Worm (Caenorhabditis elegans): ENCODE results near the gene F15H10.9.

The F15H10.9 gene

DNA sequence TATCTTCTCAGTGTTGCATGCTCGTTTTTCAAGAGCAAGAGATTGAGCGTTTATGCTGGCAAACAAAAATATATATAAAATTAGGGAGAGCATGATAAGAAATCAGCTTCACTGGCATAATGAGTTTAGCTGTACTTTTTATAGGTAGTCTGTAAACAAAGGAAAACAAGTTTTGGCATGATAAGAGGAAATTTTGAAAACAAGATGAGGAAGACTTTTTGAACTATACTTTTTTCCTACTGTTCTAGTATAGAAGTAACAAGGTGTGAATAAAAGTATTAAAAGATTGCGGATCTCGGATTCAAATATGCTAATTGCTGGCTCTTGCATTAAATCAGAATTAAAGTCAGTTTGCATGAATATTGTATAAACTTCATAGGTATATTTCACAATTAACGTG is 4.5 kb upstream of the F15H10.9 start, which contains the start of gene F15H10.5:
Gene F15H10.5 (minus strand): TSS at position 101 of the 400 bp plus-strand sequence.
- no peak for TF ChIP-seq unc-62 (GFP tag; optimal IDR thresholded peaks at IDR 0.05)
- TF ChIP-seq ztf-11 (tag; optimal IDR thresholded peaks at IDR 0.05) = no peak
- no peak for TF ChIP-seq lin-13 (GFP tag; optimal IDR thresholded peaks at IDR 0.05)
- no peak for TF ChIP-seq C34F6.9 (tag; optimal IDR thresholded peaks at IDR 0.05)
- no peak for TF ChIP-seq gmeb-1 (tag; optimal IDR thresholded peaks at IDR 0.05)
- no peak for TF ChIP-seq skn-1 (tag; optimal IDR thresholded peaks at IDR 0.05)
- no peak for TF ChIP-seq snpc-4 (tag; optimal IDR thresholded peaks at IDR 0.05)
- no peak for TF ChIP-seq ceh-16 (tag; optimal IDR thresholded peaks at IDR 0.05)
- no peak for TF ChIP-seq unc-39 (tag; optimal IDR thresholded peaks at IDR 0.05)
- TF ChIP-seq crh-2 (tag; optimal IDR thresholded peaks at IDR 0.05) = no peak
- TF ChIP-seq peb-1 (tag; optimal IDR thresholded peaks at IDR 0.05) = no peak
- TF ChIP-seq sma-3 (GFP tag; optimal IDR thresholded peaks at IDR 0.05) = no peak
- no peak for TF ChIP-seq sma-9 (GFP tag; optimal IDR thresholded peaks at IDR 0.05)
- no peak for TF ChIP-seq sma-9 (tag; optimal IDR thresholded peaks at IDR 0.05)

ce11 chrV:10416925-10417324 is 2.4 kb upstream of the F15H10.9 start, which contains the start of gene F15H10.10:
Gene F15H10.10 (minus strand): TSS chrV:10417025.
- TF ChIP-seq snpc-4 (tag; optimal IDR thresholded peaks at IDR 0.05) = no peak
- TF ChIP-seq dmd-4 (tag; optimal IDR thresholded peaks at IDR 0.05) = no peak
- TF ChIP-seq unc-55 (GFP tag; optimal IDR thresholded peaks at IDR 0.05) = no peak
- no peak for TF ChIP-seq alr-1 (tag; optimal IDR thresholded peaks at IDR 0.05)
- no peak for TF ChIP-seq gmeb-1 (tag; optimal IDR thresholded peaks at IDR 0.05)
- no peak for TF ChIP-seq ama-1 (optimal IDR thresholded peaks at IDR 0.05)
- TF ChIP-seq nhr-23 (tag; optimal IDR thresholded peaks at IDR 0.05) = no peak
- no peak for TF ChIP-seq elt-3 (tag; optimal IDR thresholded peaks at IDR 0.05)
- TF ChIP-seq mab-5 (tag; optimal IDR thresholded peaks at IDR 0.05) = no peak
- TF ChIP-seq lsy-2 (tag; optimal IDR thresholded peaks at IDR 0.05) = no peak
- no peak for TF ChIP-seq nhr-12 (tag; optimal IDR thresholded peaks at IDR 0.05)
- no peak for TF ChIP-seq nhr-21 (tag; optimal IDR thresholded peaks at IDR 0.05)
- no peak for TF ChIP-seq egl-27 (tag; optimal IDR thresholded peaks at IDR 0.05)
- no peak for TF ChIP-seq ceh-16 (tag; optimal IDR thresholded peaks at IDR 0.05)
- TF ChIP-seq lin-39 (tag; optimal IDR thresholded peaks at IDR 0.05) = no peak
- no peak for TF ChIP-seq F13H6.1 (tag; optimal IDR thresholded peaks at IDR 0.05)

DNA sequence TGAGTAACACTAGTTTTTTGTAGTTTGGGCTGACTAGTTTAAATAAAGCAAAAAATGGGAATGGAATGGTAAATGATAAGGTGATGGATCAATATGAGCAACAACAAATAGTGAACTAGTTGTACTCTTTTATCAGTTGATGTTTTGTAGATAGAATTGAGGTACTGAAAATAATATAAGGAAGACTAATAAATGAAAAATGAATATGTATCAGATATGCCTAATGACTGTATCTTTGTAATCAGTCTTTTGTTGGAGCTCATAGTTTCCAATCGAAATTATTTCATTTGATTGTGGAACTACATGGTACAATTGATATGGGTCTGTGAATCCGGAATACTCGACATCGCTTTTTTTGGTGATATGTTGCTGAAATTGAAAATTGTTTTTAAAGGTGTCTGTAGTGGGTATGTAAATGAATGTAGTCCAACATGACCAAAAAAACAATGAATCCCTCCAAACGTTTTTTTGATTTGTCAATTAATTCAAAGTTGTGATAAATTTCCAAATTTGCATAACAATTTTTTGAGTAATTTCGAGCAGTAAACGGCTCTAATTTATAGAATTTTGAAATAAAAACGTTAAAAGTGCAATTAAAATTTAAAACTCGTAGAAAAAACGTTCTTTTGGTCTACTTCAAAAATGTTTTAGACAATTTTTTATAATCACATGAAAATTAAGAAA is 4.3 kb downstream of the F15H10.9 start, which contains the start of gene F15H10.12:
Gene F15H10.12 (minus strand): TSS at position 51 of the 684 bp plus-strand sequence.
- TF ChIP-seq nhr-25 (tag; optimal IDR thresholded peaks at IDR 0.05) (no peak), lsy-2 (tag; optimal IDR thresholded peaks at IDR 0.05) (no peak), lin-13 (GFP tag; optimal IDR thresholded peaks at IDR 0.05) (no peak), nhr-6 (tag; optimal IDR thresholded peaks at IDR 0.05) (no peak), elt-3 (tag; optimal IDR thresholded peaks at IDR 0.05) (no peak), R02D3.7 (tag; optimal IDR thresholded peaks at IDR 0.05) (no peak), nhr-10 (tag; optimal IDR thresholded peaks at IDR 0.05) (no peak), aly-2 (tag; optimal IDR thresholded peaks at IDR 0.05) (no peak), ZK546.5 (tag; optimal IDR thresholded peaks at IDR 0.05) (no peak), nhr-11 (tag; optimal IDR thresholded peaks at IDR 0.05) (no peak), ztf-1 (GFP tag; conservative IDR thresholded peaks at IDR 0.05) (no peak), unc-39 (tag; optimal IDR thresholded peaks at IDR 0.05) (no peak), ceh-82 (tag; optimal IDR thresholded peaks at IDR 0.05) (no peak), peb-1 (tag; optimal IDR thresholded peaks at IDR 0.05) (no peak), Y55F3AM.14 (GFP tag; optimal IDR thresholded peaks at IDR 0.05) (no peak), fos-1 (tag; optimal IDR thresholded peaks at IDR 0.05) (no peak)

ce11 chrV:10406313-10406712 is 8.2 kb downstream of the F15H10.9 start, which contains the start of gene F15H10.7:
Gene F15H10.7 (minus strand): TSS chrV:10406413.
- no peak for TF ChIP-seq C34F6.9 (tag; optimal IDR thresholded peaks at IDR 0.05)
- no peak for TF ChIP-seq R02D3.7 (tag; optimal IDR thresholded peaks at IDR 0.05)
- no peak for TF ChIP-seq nhr-10 (tag; optimal IDR thresholded peaks at IDR 0.05)
- TF ChIP-seq peb-1 (tag; optimal IDR thresholded peaks at IDR 0.05) = no peak
- no peak for TF ChIP-seq sem-4 (tag; optimal IDR thresholded peaks at IDR 0.05)
- TF ChIP-seq mab-5 (tag; optimal IDR thresholded peaks at IDR 0.05) = no peak
- no peak for TF ChIP-seq gmeb-1 (tag; optimal IDR thresholded peaks at IDR 0.05)
- no peak for TF ChIP-seq lin-11 (tag; optimal IDR thresholded peaks at IDR 0.05)
- TF ChIP-seq nhr-77 (tag; optimal IDR thresholded peaks at IDR 0.05) = no peak
- no peak for TF ChIP-seq zag-1 (tag; optimal IDR thresholded peaks at IDR 0.05)
- no peak for TF ChIP-seq mdl-1 (tag; optimal IDR thresholded peaks at IDR 0.05)
- no peak for TF ChIP-seq elt-1 (tag; optimal IDR thresholded peaks at IDR 0.05)
- TF ChIP-seq nhr-25 (tag; optimal IDR thresholded peaks at IDR 0.05) = no peak
- no peak for TF ChIP-seq nhr-12 (tag; optimal IDR thresholded peaks at IDR 0.05)

Data from whole organism, L2 larva.